Worm (Caenorhabditis elegans) whole organism, young adult: ENCODE results near the gene jnk-1.
A peak's percentile ranks its signal among the peaks of the same experiment; 100 is the strongest.

Source experiments
- B0336.3 ChIP-seq: fragments of 200-800 bp; sonication (Bioruptor generic); IDR thresholded peaks from 2 replicates; pipeline ENCODE4 v1.3.6; 2022; ENCODE audit warnings: missing genetic modification characterization, missing compliant biosample characterization
- C06A6.2 ChIP-seq: fragments of 200-800 bp; sonication (Bioruptor generic); conservative IDR thresholded peaks from 2 replicates; pipeline ENCODE4 v1.3.6; 2022; ENCODE audit warnings: missing genetic modification characterization, missing compliant biosample characterization
- C17E4.6 ChIP-seq: fragments of 200-800 bp; sonication (Bioruptor generic); IDR thresholded peaks from 2 replicates; pipeline ENCODE4 v1.3.6; 2022; ENCODE audit warnings: missing genetic modification reagents, missing genetic modification characterization, missing compliant biosample characterization
- F52B5.7 ChIP-seq: sonication (generic microtip); optimal IDR thresholded peaks from 2 replicates; lab custom pipeline; 2016; ENCODE audit warnings: mild to moderate bottlenecking, missing genetic modification characterization, missing compliant biosample characterization
- K11D2.4 ChIP-seq: fragments of 200-800 bp; sonication (Bioruptor generic); IDR thresholded peaks from 2 replicates; pipeline ENCODE4 v1.3.6; 2022; ENCODE audit warnings: missing genetic modification reagents, missing genetic modification characterization, missing compliant biosample characterization
- K12H6.12 ChIP-seq: fragments of 200-800 bp; sonication (Bioruptor generic); optimal IDR thresholded peaks from 2 replicates; lab custom pipeline; 2018; ENCODE audit warnings: mild to moderate bottlenecking, missing genetic modification characterization, missing compliant biosample characterization
- Y53F4B.3 ChIP-seq: fragments of 200-800 bp; sonication (Bioruptor generic); IDR thresholded peaks from 2 replicates; pipeline ENCODE4 v1.3.6; 2022; ENCODE audit warnings: missing genetic modification reagents, missing genetic modification characterization, missing compliant biosample characterization
- Y67H2A.10 ChIP-seq: fragments of 200-800 bp; sonication (Bioruptor generic); conservative IDR thresholded peaks from 2 replicates; pipeline ENCODE4 v1.3.6; 2022; ENCODE audit warnings: missing genetic modification reagents, missing genetic modification characterization, missing compliant biosample characterization
- ZK185.1 ChIP-seq: sonication (generic microtip); optimal IDR thresholded peaks from 2 replicates; lab custom pipeline; 2016; ENCODE audit warnings: mild to moderate bottlenecking, missing genetic modification characterization, missing compliant biosample characterization; ENCODE audit not compliant: poor library complexity, severe bottlenecking
- akir-1 ChIP-seq: fragments of 200-800 bp; sonication (Bioruptor generic); optimal IDR thresholded peaks from 2 replicates; lab custom pipeline; 2018; ENCODE audit warnings: mild to moderate bottlenecking, missing genetic modification characterization, moderate library complexity, missing compliant biosample characterization
- bed-2 ChIP-seq: fragments of 200-800 bp; sonication (Bioruptor generic); IDR thresholded peaks from 2 replicates; pipeline ENCODE4 v1.3.6; 2022; ENCODE audit warnings: missing genetic modification reagents, missing genetic modification characterization, missing compliant biosample characterization
- ccch-3 ChIP-seq: fragments of 200-800 bp; sonication (Bioruptor generic); optimal IDR thresholded peaks from 2 replicates; lab custom pipeline; 2018; ENCODE audit warnings: mild to moderate bottlenecking, missing genetic modification characterization, missing compliant biosample characterization
- cebp-2 ChIP-seq: fragments of 200-800 bp; sonication (Bioruptor generic); IDR thresholded peaks from 2 replicates; pipeline ENCODE4 v1.3.6; 2022; ENCODE audit warnings: missing genetic modification characterization, missing compliant biosample characterization
- ceh-100 ChIP-seq: fragments of 200-800 bp; sonication (Bioruptor generic); IDR thresholded peaks from 2 replicates; pipeline ENCODE4 v1.3.6; 2022; ENCODE audit warnings: missing genetic modification reagents, missing genetic modification characterization, missing compliant biosample characterization
- ceh-58 ChIP-seq: fragments of 200-800 bp; sonication (Bioruptor generic); IDR thresholded peaks from 2 replicates; pipeline ENCODE4 v1.3.6; 2022; ENCODE audit warnings: missing genetic modification characterization, missing compliant biosample characterization
- ceh-79 ChIP-seq: sonication (generic microtip); optimal IDR thresholded peaks from 2 replicates; lab custom pipeline; 2017; ENCODE audit warnings: mild to moderate bottlenecking, missing genetic modification characterization, missing compliant biosample characterization
- ceh-91 ChIP-seq: fragments of 200-800 bp; sonication (Bioruptor generic); IDR thresholded peaks from 2 replicates; pipeline ENCODE4 v1.3.6; 2022; ENCODE audit warnings: missing genetic modification reagents, missing genetic modification characterization, missing compliant biosample characterization
- dpff-1 ChIP-seq: sonication (generic microtip); optimal IDR thresholded peaks from 2 replicates; lab custom pipeline; 2017; ENCODE audit warnings: mild to moderate bottlenecking, missing genetic modification characterization, missing compliant biosample characterization
- dpl-1 ChIP-seq: fragments of 150-350 bp; optimal IDR thresholded peaks from 2 replicates; lab custom pipeline; 2014; ENCODE audit warnings: missing biosample characterization, missing genetic modification reagents, missing genetic modification characterization
- egrh-3 ChIP-seq: fragments of 200-800 bp; sonication (Bioruptor generic); IDR thresholded peaks from 2 replicates; pipeline ENCODE4 v1.3.6; 2022; ENCODE audit warnings: missing genetic modification reagents, missing genetic modification characterization, missing compliant biosample characterization
- ekl-4 ChIP-seq: fragments of 200-800 bp; sonication (Bioruptor generic); IDR thresholded peaks from 2 replicates; pipeline ENCODE4 v1.3.6; 2022; ENCODE audit warnings: missing genetic modification reagents, missing genetic modification characterization, missing compliant biosample characterization
- hmg-1.2 ChIP-seq: fragments of 200-800 bp; sonication (Bioruptor generic); IDR thresholded peaks from 2 replicates; pipeline ENCODE4 v1.3.6; 2022; ENCODE audit warnings: missing genetic modification reagents, missing genetic modification characterization, missing compliant biosample characterization
- hrde-1 ChIP-seq: sonication (generic microtip); optimal IDR thresholded peaks from 2 replicates; lab custom pipeline; 2016; ENCODE audit warnings: missing genetic modification characterization, mild to moderate bottlenecking, missing compliant biosample characterization, moderate library complexity, missing genotype, missing genetic modification reagents, borderline replicate concordance
- let-607 ChIP-seq, 2 experiments: fragments of 200-800 bp in 1 of 2; sonication (Bioruptor generic) in 1 of 2; sonication (generic microtip) in 1 of 2; optimal IDR thresholded peaks; 2 replicates each; lab custom pipeline; 2016 to 2018; ENCODE audit warnings: mild to moderate bottlenecking in 2 of 2, missing compliant biosample characterization in 2 of 2, missing genetic modification characterization in 2 of 2, moderate library complexity in 2 of 2, missing genotype in 1 of 2
- lin-54 ChIP-seq: fragments of 200-800 bp; sonication (Bioruptor generic); optimal IDR thresholded peaks from 2 replicates; lab custom pipeline; 2018; ENCODE audit warnings: mild to moderate bottlenecking, missing genetic modification characterization, missing compliant biosample characterization
- lsy-27 ChIP-seq: sonication (generic microtip); optimal IDR thresholded peaks from 2 replicates; lab custom pipeline; 2017; ENCODE audit warnings: missing genetic modification characterization, mild to moderate bottlenecking, missing compliant biosample characterization, antibody characterized with exemption, missing genotype, borderline replicate concordance; ENCODE audit not compliant: insufficient read depth
- nfyb-1 ChIP-seq: fragments of 200-800 bp; sonication (Bioruptor generic); IDR thresholded peaks from 2 replicates; pipeline ENCODE4 v1.3.6; 2022; ENCODE audit warnings: missing genetic modification reagents, missing genetic modification characterization, missing compliant biosample characterization
- nhr-179 ChIP-seq: sonication (generic microtip); optimal IDR thresholded peaks from 2 replicates; lab custom pipeline; 2016; ENCODE audit warnings: mild to moderate bottlenecking, missing genetic modification characterization, missing compliant biosample characterization
- nhr-90 ChIP-seq: sonication (generic microtip); optimal IDR thresholded peaks from 2 replicates; lab custom pipeline; 2016; ENCODE audit warnings: missing genotype, mild to moderate bottlenecking, missing genetic modification characterization, missing compliant biosample characterization
- pbrm-1 ChIP-seq: fragments of 200-800 bp; sonication (Bioruptor generic); IDR thresholded peaks from 2 replicates; pipeline ENCODE4 v1.3.6; 2022; ENCODE audit warnings: missing genetic modification reagents, missing genetic modification characterization, missing compliant biosample characterization
- sdz-38 ChIP-seq: sonication (generic microtip); optimal IDR thresholded peaks from 2 replicates; lab custom pipeline; 2016; ENCODE audit warnings: missing genotype, missing genetic modification characterization, missing compliant biosample characterization
- snpc-1.3 ChIP-seq: sonication (generic microtip); optimal IDR thresholded peaks from 2 replicates; lab custom pipeline; 2017; ENCODE audit warnings: missing genetic modification characterization, mild to moderate bottlenecking, missing compliant biosample characterization, antibody characterized with exemption, moderate library complexity, missing genotype, missing genetic modification reagents; ENCODE audit not compliant: insufficient read depth
- snpc-4 ChIP-seq, 5 experiments: fragments of 150-350 bp in 1 of 5; sonication (generic microtip) in 4 of 5; optimal IDR thresholded peaks; 2 replicates each; lab custom pipeline; 2014 to 2018; ENCODE audit warnings: missing genetic modification characterization in 5 of 5, missing biosample characterization in 3 of 5, antibody characterized with exemption in 2 of 5, mild to moderate bottlenecking in 2 of 5, missing compliant biosample characterization in 2 of 5, missing genotype in 2 of 5, moderate library complexity in 2 of 5, missing genetic modification reagents in 1 of 5
- tlf-1 ChIP-seq: fragments of 200-800 bp; sonication (Bioruptor generic); optimal IDR thresholded peaks from 2 replicates; lab custom pipeline; 2018; ENCODE audit warnings: mild to moderate bottlenecking, missing genetic modification characterization, missing compliant biosample characterization
- zfh-2 ChIP-seq: fragments of 200-800 bp; sonication (Bioruptor generic); conservative IDR thresholded peaks from 2 replicates; pipeline ENCODE4 v1.3.6; 2022; ENCODE audit warnings: missing genetic modification reagents, missing genetic modification characterization, missing compliant biosample characterization

jnk-1 gene

DNA sequence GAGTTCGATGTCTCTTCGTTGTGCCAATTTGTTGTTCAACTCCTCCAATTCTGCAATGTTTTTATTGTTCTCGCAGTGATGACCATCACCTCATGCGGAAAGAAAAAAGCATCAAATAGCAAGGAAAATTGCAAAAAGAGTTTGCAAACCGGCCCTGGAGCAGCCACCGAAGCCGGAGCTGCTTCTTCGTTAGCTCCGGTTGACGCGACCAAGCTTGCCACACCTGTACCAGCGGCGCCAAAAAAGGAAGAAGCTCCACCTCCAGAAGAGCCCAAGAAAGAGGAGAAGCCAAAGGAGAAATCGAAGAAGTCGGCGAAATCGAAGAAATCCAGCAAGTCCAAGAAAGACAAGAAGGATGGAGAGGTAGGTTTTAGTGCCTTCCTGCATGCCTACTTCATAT, 52.8 kb downstream of the jnk-1 start:
- no peak for TF ChIP-seq ceh-58 (GFP tag; lab: Robert Waterston, UW)
- TF ChIP-seq ceh-100: no peak
- peak; percentile 23; the same call in 1 of the 2 replicates for TF ChIP-seq egrh-3
- peak; percentile 73 for TF ChIP-seq zfh-2
- TF ChIP-seq nfyb-1 (GFP tag; lab: Robert Waterston, UW): no peak

- no peak for TF ChIP-seq lsy-27 (tag; lab: Kevin White, UChicago)
- no peak for TF ChIP-seq tlf-1 (GFP tag; lab: Kevin White, UChicago)
- TF ChIP-seq B0336.3 (GFP tag; lab: Robert Waterston, UW): no peak
- no peak for TF ChIP-seq ekl-4 (GFP tag; lab: Robert Waterston, UW)
- no peak for TF ChIP-seq nhr-179
These were observed 53.4 kb downstream of the jnk-1 start, which contains the start of gene C25A8.1 for ce11 chrIV:7010835-7011234. C25A8.1 (plus strand) TSS chrIV:7011135.

DNA sequence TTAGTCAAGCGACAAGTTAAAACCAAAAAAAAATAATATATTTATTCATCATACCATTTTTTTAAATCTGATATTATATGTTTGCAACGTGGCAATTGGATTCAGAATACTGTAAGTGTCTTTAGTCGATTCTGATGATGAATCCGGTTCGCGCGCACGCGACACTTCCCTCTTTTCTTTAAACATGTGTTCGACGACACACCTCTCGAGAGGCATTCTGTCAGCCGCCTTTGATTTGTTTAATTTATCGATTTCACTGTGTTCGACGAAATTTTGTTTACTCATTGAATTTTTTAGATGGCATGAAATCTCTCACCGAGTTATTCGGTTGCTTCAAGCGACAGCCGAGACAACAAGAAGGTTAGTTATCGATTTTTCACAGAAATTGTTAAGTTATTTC, 54.3 kb downstream of the jnk-1 start, which contains the start of gene trxr-1:
Gene trxr-1, plus strand, starts transcription at position 227 of the 400 bp plus-strand sequence.
- TF ChIP-seq nfyb-1 (GFP tag; lab: Robert Waterston, UW): no peak
- TF ChIP-seq hrde-1 (tag; lab: Kevin White, UChicago): no peak
- no peak for TF ChIP-seq ccch-3 (GFP tag; lab: Kevin White, UChicago)
- TF ChIP-seq bed-2 (GFP tag; lab: Robert Waterston, UW): no peak
- no peak for TF ChIP-seq nhr-90 (tag; lab: Kevin White, UChicago)
- TF ChIP-seq K12H6.12 (tag; lab: Kevin White, UChicago): no peak
- no peak for TF ChIP-seq dpl-1
- TF ChIP-seq Y67H2A.10 (GFP tag; lab: Robert Waterston, UW): no peak
- no peak for TF ChIP-seq ZK185.1 (tag; lab: Kevin White, UChicago)
- no peak for TF ChIP-seq C17E4.6 (GFP tag; lab: Robert Waterston, UW)
- TF ChIP-seq C06A6.2 (GFP tag; lab: Robert Waterston, UW): no peak
- TF ChIP-seq pbrm-1 (GFP tag; lab: Robert Waterston, UW): no peak
- TF ChIP-seq sdz-38 (tag; lab: Kevin White, UChicago): no peak
- no peak for TF ChIP-seq cebp-2 (GFP tag; lab: Robert Waterston, UW)
- TF ChIP-seq Y53F4B.3 (GFP tag; lab: Robert Waterston, UW): no peak
- TF ChIP-seq akir-1: no peak

- TF ChIP-seq snpc-4 (GFP tag; optimal IDR thresholded peaks at IDR 0.05; lab: Kevin White, UChicago) (no peak), snpc-4 (tag; optimal IDR thresholded peaks at IDR 0.05; lab: Kevin White, UChicago) (no peak), bed-2 (GFP tag; lab: Robert Waterston, UW) (no peak), ceh-58 (GFP tag; lab: Robert Waterston, UW) (no peak), F52B5.7 (tag; lab: Kevin White, UChicago) (no peak), let-607 (tag; optimal IDR thresholded peaks at IDR 0.05; lab: Kevin White, UChicago) (no peak), hmg-1.2 (GFP tag; lab: Robert Waterston, UW) (no peak), ekl-4 (GFP tag; lab: Robert Waterston, UW) (no peak), snpc-1.3 (tag; lab: Kevin White, UChicago) (no peak), nhr-90 (tag; lab: Kevin White, UChicago) (no peak), ceh-79 (tag; lab: Kevin White, UChicago) (no peak), ceh-91 (no peak), dpff-1 (tag; lab: Kevin White, UChicago) (no peak), lin-54 (GFP tag; lab: Kevin White, UChicago) (no peak), K11D2.4 (GFP tag; lab: Robert Waterston, UW) (no peak)
These were observed 54.8 kb downstream of the jnk-1 start for ce11 chrIV:7012214-7012613.
